Fruit fly (Drosophila melanogaster): ENCODE results near the gene Obp83cd.

The Obp83cd gene

dm6 chr3R:6100764-6101163, 7.2 kb upstream of the Obp83cd start, which contains the start of gene Gasp (continued):
- TF ChIP-seq CG15011 (GFP tag; optimal IDR thresholded peaks at IDR 0.05) (no peak), danr (GFP tag; IDR thresholded peaks at IDR 0.05) (no peak)

- TF ChIP-seq CG11504 (tag; optimal IDR thresholded peaks at IDR 0.05) = peak; percentile 22
- no peak for TF ChIP-seq CG13775 (GFP tag; optimal IDR thresholded peaks at IDR 0.05)
- TF ChIP-seq CG9437 (GFP tag; optimal IDR thresholded peaks at IDR 0.05) = no peak
- no peak for TF ChIP-seq row (GFP tag; IDR thresholded peaks at IDR 0.05)
- TF ChIP-seq Adf1 (GFP tag; IDR thresholded peaks at IDR 0.05) = no peak
- TF ChIP-seq sens (GFP tag) = peak; percentile 69
- no peak for TF ChIP-seq sisA (GFP tag; IDR thresholded peaks at IDR 0.05)
- no peak for TF ChIP-seq H2.0 (GFP tag; IDR thresholded peaks at IDR 0.05)
- TF ChIP-seq CG9609 (GFP tag; optimal IDR thresholded peaks at IDR 0.05) = no peak
- TF ChIP-seq CG7786 (GFP tag; optimal IDR thresholded peaks at IDR 0.05) = no peak
- TF ChIP-seq dimm (GFP tag; IDR thresholded peaks at IDR 0.05) = no peak
These were observed 5.6 kb upstream of the Obp83cd start for dm6 chr3R:6102318-6102717.

- TF ChIP-seq ac (GFP tag; optimal IDR thresholded peaks at IDR 0.05) = no peak
- no peak for TF ChIP-seq CG12299 (tag; optimal IDR thresholded peaks at IDR 0.05)
- TF ChIP-seq CG33213 (GFP tag; optimal IDR thresholded peaks at IDR 0.05) = no peak
- no peak for TF ChIP-seq pros (GFP tag; optimal IDR thresholded peaks at IDR 0.05)
- TF ChIP-seq CG4617 (GFP tag; optimal IDR thresholded peaks at IDR 0.05; ENCODE audit: borderline replicate concordance) = no peak
- TF ChIP-seq CG7745 (tag; optimal IDR thresholded peaks at IDR 0.05) = no peak
- no peak for TF ChIP-seq cg (GFP tag; optimal IDR thresholded peaks at IDR 0.05)
- no peak for TF ChIP-seq CG3838 (GFP tag; optimal IDR thresholded peaks at IDR 0.05)
- no peak for TF ChIP-seq vvl (GFP tag; IDR thresholded peaks at IDR 0.05)
- TF ChIP-seq dpn (GFP tag; optimal IDR thresholded peaks at IDR 0.05) = no peak
- no peak for TF ChIP-seq CG4854 (GFP tag; optimal IDR thresholded peaks at IDR 0.05)
- no peak for TF ChIP-seq Lpt (GFP tag; optimal IDR thresholded peaks at IDR 0.05)
- TF ChIP-seq CG11723 (GFP tag; optimal IDR thresholded peaks at IDR 0.05) = no peak
- no peak for TF ChIP-seq CG2712 (tag; optimal IDR thresholded peaks at IDR 0.05)
- no peak for TF ChIP-seq stc (GFP tag; IDR thresholded peaks at IDR 0.05)
- no peak for TF ChIP-seq CG11456 (GFP tag; IDR thresholded peaks at IDR 0.05)
- no peak for TF ChIP-seq CG3163 (GFP tag; optimal IDR thresholded peaks at IDR 0.05)
- TF ChIP-seq CG34422 (GFP tag; IDR thresholded peaks at IDR 0.05) = 0 out of 3 replicates have a peak, but pooled peaks have one; percentile 27
- no peak for TF ChIP-seq CG12391 (tag; optimal IDR thresholded peaks at IDR 0.05)
- TF ChIP-seq wdn (GFP tag; IDR thresholded peaks at IDR 0.05) = no peak
- TF ChIP-seq CG4707 (GFP tag; optimal IDR thresholded peaks at IDR 0.05) = no peak
- no peak for TF ChIP-seq pita (GFP tag; optimal IDR thresholded peaks at IDR 0.05)
- no peak for TF ChIP-seq CG7963 (GFP tag; IDR thresholded peaks at IDR 0.05; ENCODE audit: partially characterized antibody)
- peak; percentile 80 for TF ChIP-seq CG5180 (GFP tag; optimal IDR thresholded peaks at IDR 0.05)
- no peak for TF ChIP-seq Sry-β (GFP tag; optimal IDR thresholded peaks at IDR 0.05)
- TF ChIP-seq Ets97D (GFP tag; optimal IDR thresholded peaks at IDR 0.05) = no peak
- no peak for TF ChIP-seq CG4730 (GFP tag; IDR thresholded peaks at IDR 0.05)
- TF ChIP-seq Sox102F (GFP tag; optimal IDR thresholded peaks at IDR 0.05) = no peak
- TF ChIP-seq bab2 (GFP tag; optimal IDR thresholded peaks at IDR 0.05) = no peak
- TF ChIP-seq CG3065 (GFP tag; optimal IDR thresholded peaks at IDR 0.05) = no peak
- TF ChIP-seq MTF-1 (GFP tag; optimal IDR thresholded peaks at IDR 0.05; ENCODE audit: borderline replicate concordance) = no peak
- TF ChIP-seq crol (GFP tag; IDR thresholded peaks at IDR 0.05) = no peak
- TF ChIP-seq odd (GFP tag; optimal IDR thresholded peaks at IDR 0.05) = no peak
- peak; percentile 93 for TF ChIP-seq Blimp-1 (GFP tag; optimal IDR thresholded peaks at IDR 0.05)
- TF ChIP-seq tup (GFP tag; optimal IDR thresholded peaks at IDR 0.05) = no peak
- TF ChIP-seq Ets65A (GFP tag) = peak; percentile 46
- no peak for TF ChIP-seq HLH54F (GFP tag; optimal IDR thresholded peaks at IDR 0.05)
These were observed 5.2 kb upstream of the Obp83cd start for dm6 chr3R:6102726-6103125.
